Fruit fly (Drosophila melanogaster) whole organism, embryonic: ENCODE data around the gene CG14966.

ENCODE experiments used
- ATbp ChIP-seq: fragments of 200-800 bp; sonication (Bioruptor generic); optimal IDR thresholded peaks from 2 replicates; lab custom pipeline; 2017; ENCODE audit warnings: missing biosample characterization, mild to moderate bottlenecking, missing genetic modification characterization, missing genetic modification reagents
- Aef1 ChIP-seq: fragments of 200-800 bp; sonication (Bioruptor generic); IDR thresholded peaks from 3 replicates; pipeline ENCODE4 v1.3.6; 2022; ENCODE audit warnings: missing biosample characterization, missing genetic modification characterization
- CG10209 ChIP-seq: fragments of 200-800 bp; sonication (Bioruptor generic); optimal IDR thresholded peaks from 3 replicates; lab custom pipeline; 2017; ENCODE audit warnings: missing biosample characterization, mild to moderate bottlenecking, missing genetic modification characterization, missing genetic modification reagents
- CG10959 ChIP-seq: fragments of 200-800 bp; sonication (Bioruptor generic); IDR thresholded peaks from 2 replicates; pipeline ENCODE4 v1.3.6; 2022; ENCODE audit warnings: missing biosample characterization, missing genetic modification characterization
- CG12071 ChIP-seq: fragments of 200-800 bp; sonication (Bioruptor generic); optimal IDR thresholded peaks from 3 replicates; lab custom pipeline; 2018; ENCODE audit warnings: missing biosample characterization, mild to moderate bottlenecking, missing genetic modification characterization
- CG12299 ChIP-seq: fragments of 200-800 bp; sonication (Bioruptor generic); optimal IDR thresholded peaks from 2 replicates; lab custom pipeline; 2018; ENCODE audit warnings: missing biosample characterization, mild to moderate bottlenecking, missing genetic modification characterization
- CG13894 ChIP-seq: fragments of 200-800 bp; sonication (Bioruptor generic); optimal IDR thresholded peaks from 3 replicates; lab custom pipeline; 2018; ENCODE audit warnings: missing biosample characterization, mild to moderate bottlenecking, missing genetic modification characterization, moderate library complexity
- CG14014 ChIP-seq: fragments of 200-800 bp; sonication (Bioruptor generic); IDR thresholded peaks from 2 replicates; pipeline ENCODE4 v1.3.6; 2022; ENCODE audit warnings: missing biosample characterization, missing genetic modification characterization
- CG14667 ChIP-seq: fragments of 200-800 bp; sonication (Bioruptor generic); IDR thresholded peaks from 2 replicates; pipeline ENCODE4 v1.3.6; 2022; ENCODE audit warnings: missing biosample characterization, missing genetic modification characterization
- CG14965 ChIP-seq: fragments of 200-800 bp; sonication (Bioruptor generic); optimal IDR thresholded peaks from 2 replicates; lab custom pipeline; 2016; ENCODE audit warnings: missing biosample characterization, missing genetic modification characterization, borderline replicate concordance
- CG1602 ChIP-seq: fragments of 200-800 bp; sonication (Bioruptor generic); optimal IDR thresholded peaks from 3 replicates; lab custom pipeline; 2016; ENCODE audit warnings: missing biosample characterization, missing genetic modification characterization
- CG16779 ChIP-seq: fragments of 200-800 bp; sonication (Bioruptor generic); IDR thresholded peaks from 2 replicates; pipeline ENCODE4 v1.3.6; 2022; ENCODE audit warnings: missing biosample characterization, missing genetic modification characterization
- CG17829 ChIP-seq: fragments of 200-800 bp; optimal IDR thresholded peaks from 2 replicates; lab custom pipeline; 2019; ENCODE audit warnings: missing biosample characterization, mild to moderate bottlenecking, missing genetic modification characterization, moderate library complexity
- CG18262 ChIP-seq: fragments of 200-800 bp; optimal IDR thresholded peaks from 3 replicates; lab custom pipeline; 2019; ENCODE audit warnings: missing biosample characterization, mild to moderate bottlenecking, missing genetic modification characterization, moderate library complexity
- CG18476 ChIP-seq: fragments of 200-800 bp; sonication (Bioruptor generic); optimal IDR thresholded peaks from 2 replicates; lab custom pipeline; 2016; ENCODE audit warnings: missing biosample characterization, mild to moderate bottlenecking, missing genetic modification characterization
- CG18619 ChIP-seq: fragments of 200-800 bp; sonication (Bioruptor generic); optimal IDR thresholded peaks from 3 replicates; lab custom pipeline; 2017; ENCODE audit warnings: missing biosample characterization, mild to moderate bottlenecking, missing genetic modification characterization
- CG18764 ChIP-seq: fragments of 200-800 bp; sonication (Bioruptor generic); optimal IDR thresholded peaks from 3 replicates; lab custom pipeline; 2016; ENCODE audit warnings: missing biosample characterization, missing genetic modification characterization
- CG2202 ChIP-seq: fragments of 200-800 bp; sonication (Bioruptor generic); optimal IDR thresholded peaks from 2 replicates; lab custom pipeline; 2018; ENCODE audit warnings: missing biosample characterization, mild to moderate bottlenecking, missing genetic modification characterization
- CG31441 ChIP-seq: fragments of 200-800 bp; sonication (Bioruptor generic); IDR thresholded peaks from 2 replicates; pipeline ENCODE4 v1.3.6; 2022; ENCODE audit warnings: missing biosample characterization, missing genetic modification characterization
- CG32532 ChIP-seq: fragments of 200-800 bp; sonication (Bioruptor generic); IDR thresholded peaks from 2 replicates; pipeline ENCODE4 v1.3.6; 2022; ENCODE audit warnings: missing biosample characterization, missing genetic modification characterization
- CG33213 ChIP-seq: fragments of 200-800 bp; sonication (Bioruptor generic); optimal IDR thresholded peaks from 3 replicates; lab custom pipeline; 2016; ENCODE audit warnings: missing biosample characterization, missing genetic modification characterization
- CG4707 ChIP-seq: fragments of 200-800 bp; sonication (Bioruptor generic); optimal IDR thresholded peaks from 2 replicates; lab custom pipeline; 2018; ENCODE audit warnings: missing biosample characterization, mild to moderate bottlenecking, missing genetic modification characterization, moderate library complexity
- CG7271 ChIP-seq: fragments of 200-800 bp; sonication (Bioruptor generic); optimal IDR thresholded peaks from 2 replicates; lab custom pipeline; 2018; ENCODE audit warnings: missing biosample characterization, mild to moderate bottlenecking, missing genetic modification characterization, moderate library complexity
- CG7963 ChIP-seq: fragments of 200-800 bp; sonication (Bioruptor generic); IDR thresholded peaks from 3 replicates; pipeline ENCODE4 v1.3.6; 2022; ENCODE audit warnings: missing biosample characterization, missing genetic modification characterization; ENCODE audit not compliant: partially characterized antibody
- CG8388 ChIP-seq: fragments of 200-800 bp; sonication (Bioruptor generic); optimal IDR thresholded peaks from 2 replicates; lab custom pipeline; 2019; ENCODE audit warnings: missing biosample characterization, mild to moderate bottlenecking, missing genetic modification characterization, moderate library complexity
- CG8924 ChIP-seq: fragments of 200-800 bp; optimal IDR thresholded peaks from 3 replicates; lab custom pipeline; 2019; ENCODE audit warnings: missing biosample characterization, mild to moderate bottlenecking, missing genetic modification characterization, moderate library complexity
- Chrac-16 ChIP-seq: fragments of 200-800 bp; sonication (Bioruptor generic); optimal IDR thresholded peaks from 3 replicates; lab custom pipeline; 2016; ENCODE audit warnings: missing biosample characterization, missing genetic modification characterization
- CkIIα-i1 ChIP-seq: fragments of 200-800 bp; sonication (Bioruptor generic); IDR thresholded peaks from 2 replicates; pipeline ENCODE4 v1.3.6; 2022; ENCODE audit warnings: missing biosample characterization, missing genetic modification characterization
- Dll ChIP-seq: fragments of 200-800 bp; sonication (Bioruptor generic); IDR thresholded peaks from 4 replicates; pipeline ENCODE4 v1.3.6; 2022; ENCODE audit warnings: missing biosample characterization, missing genetic modification characterization; ENCODE audit not compliant: partially characterized antibody
- HHEX ChIP-seq: fragments of 200-800 bp; sonication (Bioruptor generic); optimal IDR thresholded peaks from 3 replicates; lab custom pipeline; 2017; ENCODE audit warnings: missing biosample characterization, mild to moderate bottlenecking, missing genetic modification characterization, missing genetic modification reagents
- HLH3B ChIP-seq: fragments of 200-800 bp; sonication (Bioruptor generic); IDR thresholded peaks from 2 replicates; pipeline ENCODE4 v1.3.6; 2022; ENCODE audit warnings: missing biosample characterization, missing genetic modification characterization
- Hr51 ChIP-seq, 2 experiments: fragments of 200-800 bp; sonication (Bioruptor generic); optimal IDR thresholded peaks; 2 replicates in 1 of 2; 3 replicates in 1 of 2; lab custom pipeline; 2016 to 2018; ENCODE audit warnings: missing biosample characterization in 2 of 2, missing genetic modification characterization in 2 of 2, mild to moderate bottlenecking in 1 of 2, moderate library complexity in 1 of 2
- Lhr ChIP-seq: fragments of 200-800 bp; sonication (Bioruptor generic); optimal IDR thresholded peaks from 3 replicates; lab custom pipeline; 2017; ENCODE audit warnings: mild to moderate bottlenecking, missing biosample characterization, missing genetic modification reagents, missing genetic modification characterization
- MBD-R2 ChIP-seq: fragments of 200-800 bp; sonication (Bioruptor generic); IDR thresholded peaks from 2 replicates; pipeline ENCODE4 v1.3.6; 2022; ENCODE audit warnings: missing biosample characterization, missing genetic modification characterization
- Med ChIP-seq: fragments of 200-800 bp; sonication (Bioruptor generic); peaks from one replicate; lab custom pipeline; 2016; ENCODE audit warnings: missing biosample characterization, missing genetic modification characterization, mild to moderate bottlenecking, inconsistent platforms, moderate library complexity
- Rfx ChIP-seq: fragments of 200-800 bp; sonication (Bioruptor generic); IDR thresholded peaks from 2 replicates; pipeline ENCODE4 v1.3.6; 2022; ENCODE audit warnings: missing biosample characterization, missing genetic modification characterization
- Side ChIP-seq: fragments of 200-800 bp; sonication (Bioruptor generic); optimal IDR thresholded peaks from 2 replicates; lab custom pipeline; 2016; ENCODE audit warnings: missing biosample characterization, missing genetic modification characterization
- Xrp1 ChIP-seq: fragments of 200-800 bp; sonication (Bioruptor generic); IDR thresholded peaks from 2 replicates; pipeline ENCODE4 v1.3.6; 2022; ENCODE audit warnings: missing biosample characterization, missing genetic modification characterization
- chif ChIP-seq, 2 experiments: fragments of 200-800 bp; sonication (Bioruptor generic); optimal IDR thresholded peaks; 3 replicates each; lab custom pipeline; 2016; ENCODE audit warnings: missing biosample characterization in 2 of 2, missing genetic modification characterization in 2 of 2
- crc ChIP-seq: fragments of 200-800 bp; sonication (Bioruptor generic); optimal IDR thresholded peaks from 2 replicates; lab custom pipeline; 2016; ENCODE audit warnings: missing biosample characterization, missing genetic modification characterization
- crol ChIP-seq: fragments of 200-800 bp; sonication (Bioruptor generic); IDR thresholded peaks from 2 replicates; pipeline ENCODE4 v1.3.6; 2022; ENCODE audit warnings: missing biosample characterization, missing genetic modification characterization
- disco-r ChIP-seq: fragments of 200-800 bp; sonication (Bioruptor generic); optimal IDR thresholded peaks from 2 replicates; lab custom pipeline; 2016; ENCODE audit warnings: missing biosample characterization, missing genetic modification characterization
- en ChIP-seq: fragments of 200-800 bp; sonication (Bioruptor generic); optimal IDR thresholded peaks from 2 replicates; lab custom pipeline; 2016; ENCODE audit warnings: missing biosample characterization, missing genetic modification characterization
- gsb ChIP-seq: fragments of 200-800 bp; sonication (Bioruptor generic); IDR thresholded peaks from 2 replicates; pipeline ENCODE4 v1.3.6; 2022; ENCODE audit warnings: missing biosample characterization, missing genetic modification characterization
- pfk ChIP-seq: fragments of 200-800 bp; sonication (Bioruptor generic); optimal IDR thresholded peaks from 2 replicates; lab custom pipeline; 2018; ENCODE audit warnings: missing biosample characterization, mild to moderate bottlenecking, missing genetic modification characterization, moderate library complexity
- pita ChIP-seq: fragments of 200-800 bp; sonication (Bioruptor generic); optimal IDR thresholded peaks from 2 replicates; lab custom pipeline; 2017; ENCODE audit warnings: missing biosample characterization, mild to moderate bottlenecking, missing genetic modification characterization
- slp2 ChIP-seq: fragments of 200-800 bp; sonication (Bioruptor generic); optimal IDR thresholded peaks from 2 replicates; lab custom pipeline; 2016; ENCODE audit warnings: missing biosample characterization, missing genetic modification characterization
- sna ChIP-seq: fragments of 200-800 bp; sonication (Bioruptor generic); IDR thresholded peaks from 2 replicates; pipeline ENCODE4 v1.3.6; 2022; ENCODE audit warnings: missing biosample characterization, missing genetic modification characterization; ENCODE audit not compliant: partially characterized antibody
- sr ChIP-seq: fragments of 200-800 bp; sonication (Bioruptor generic); IDR thresholded peaks from 3 replicates; pipeline ENCODE4 v1.3.6; 2022; ENCODE audit warnings: missing biosample characterization, missing genetic modification characterization
- ssp ChIP-seq: fragments of 200-800 bp; sonication (Bioruptor generic); IDR thresholded peaks from 2 replicates; pipeline ENCODE4 v1.3.6; 2022; ENCODE audit warnings: missing biosample characterization, missing genetic modification characterization
- sug ChIP-seq: fragments of 200-800 bp; optimal IDR thresholded peaks from 2 replicates; lab custom pipeline; 2019; ENCODE audit warnings: missing biosample characterization, mild to moderate bottlenecking, missing genetic modification characterization, moderate library complexity

CG14966 gene

DNA sequence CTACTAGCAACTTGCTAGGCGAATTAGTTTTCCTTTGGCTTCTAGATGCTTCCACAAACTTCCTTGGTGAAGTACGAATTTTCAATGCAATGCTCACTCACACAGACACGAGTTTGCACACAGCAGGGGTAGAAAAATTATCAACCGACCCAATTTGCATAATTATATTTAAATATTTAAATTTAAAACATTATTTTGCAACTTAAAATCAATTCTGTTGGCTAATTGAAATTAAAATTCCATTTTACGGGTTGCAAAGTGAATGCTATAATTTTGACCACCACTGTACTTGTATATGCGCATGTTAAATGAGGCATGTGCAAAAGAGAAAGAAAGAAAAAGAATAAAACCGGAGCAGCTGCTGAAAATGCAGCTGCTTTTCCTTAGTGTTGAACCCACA is 3.4 kb downstream of the CG14966 start (continued):
- peak; percentile 79 for TF ChIP-seq ssp (GFP tag; lab: Robert Waterston, UW)
- TF ChIP-seq CG7271 (tag; lab: Kevin White, UChicago), result peak; percentile 92
- TF ChIP-seq crol (GFP tag; lab: Robert Waterston, UW), result peak; percentile 53
- peak; percentile 54; the same call in 1 of the 3 replicates for TF ChIP-seq sr
- TF ChIP-seq CG18476 (GFP tag; lab: Kevin White, UChicago), result peak; percentile 86
- TF ChIP-seq CG18619, result peak; percentile 90
- peak; percentile 75 for TF ChIP-seq sug (tag; lab: Kevin White, UChicago)
- peak; percentile 84; the same call in 1 of the 2 replicates for TF ChIP-seq CG16779 (GFP tag; lab: Robert Waterston, UW)
- no peak for TF ChIP-seq crc (GFP tag; lab: Kevin White, UChicago)
- TF ChIP-seq CG10959 (GFP tag; lab: Robert Waterston, UW), result peak; percentile 93
- peak; percentile 78 for TF ChIP-seq Lhr (GFP tag; lab: Kevin White, UChicago)
- no peak for TF ChIP-seq CG14965 (GFP tag; lab: Kevin White, UChicago)
- TF ChIP-seq pita, result no peak
- peak; percentile 28 for TF ChIP-seq disco-r
- peak; percentile 95 for TF ChIP-seq CG8388
- peak; percentile 93 for TF ChIP-seq gsb (GFP tag; lab: Robert Waterston, UW)
- peak; percentile 87 for TF ChIP-seq CG2202 (tag; lab: Kevin White, UChicago)
- TF ChIP-seq CG17829 (tag; lab: Kevin White, UChicago), result peak; percentile 95
- TF ChIP-seq CG4707 (GFP tag; lab: Kevin White, UChicago), result peak; percentile 87
- TF ChIP-seq Med (GFP tag; lab: Kevin White, UChicago), result peak; percentile 91
- TF ChIP-seq CG7963 (GFP tag; lab: Robert Waterston, UW), result no peak
- peak; percentile 92 for TF ChIP-seq Rfx
- TF ChIP-seq Hr51 (GFP tag; optimal IDR thresholded peaks at IDR 0.05; lab: Kevin White, UChicago), result peak; percentile 72 to 95
- peak; percentile 50 for TF ChIP-seq slp2 (GFP tag; lab: Kevin White, UChicago)
- peak; percentile 76 for TF ChIP-seq MBD-R2 (GFP tag; lab: Robert Waterston, UW)
- peak; percentile 47 to 57 for TF ChIP-seq chif (GFP tag; optimal IDR thresholded peaks at IDR 0.05; lab: Kevin White, UChicago)
- TF ChIP-seq CG18262 (tag; lab: Kevin White, UChicago), result peak; percentile 95
- peak; percentile 24 for TF ChIP-seq en
- peak; percentile 93 for TF ChIP-seq ATbp (GFP tag; lab: Kevin White, UChicago)
- peak; percentile 89 for TF ChIP-seq CG13894 (tag; lab: Kevin White, UChicago)
- peak; percentile 93 for TF ChIP-seq Aef1 (GFP tag; lab: Robert Waterston, UW)
- TF ChIP-seq Chrac-16, result peak; percentile 87
- TF ChIP-seq Dll (GFP tag; lab: Robert Waterston, UW), result no peak
- TF ChIP-seq CG31441 (GFP tag; lab: Robert Waterston, UW), result peak; percentile 96
- peak; percentile 93 for TF ChIP-seq CG12299 (tag; lab: Kevin White, UChicago)
- TF ChIP-seq CG14014 (GFP tag; lab: Robert Waterston, UW), result peak; percentile 94
- peak; percentile 95 for TF ChIP-seq CG8924 (tag; lab: Kevin White, UChicago)
- peak; percentile 95 for TF ChIP-seq HLH3B (GFP tag; lab: Robert Waterston, UW)
- TF ChIP-seq CG12071 (GFP tag; lab: Kevin White, UChicago), result peak; percentile 91
- peak; percentile 2 for TF ChIP-seq pfk
- TF ChIP-seq CG32532 (GFP tag; lab: Robert Waterston, UW), result peak; percentile 94
- peak; percentile 86 for TF ChIP-seq CG1602
- TF ChIP-seq CG14667 (GFP tag; lab: Robert Waterston, UW), result peak; percentile 90
- no peak for TF ChIP-seq sna (GFP tag; lab: Robert Waterston, UW)
- peak; percentile 41 for TF ChIP-seq Side (GFP tag; lab: Kevin White, UChicago)
- TF ChIP-seq CG10209 (GFP tag; lab: Kevin White, UChicago), result peak; percentile 92
- peak; percentile 85 for TF ChIP-seq CG18764 (GFP tag; lab: Kevin White, UChicago)
- TF ChIP-seq CkIIα-i1 (GFP tag; lab: Robert Waterston, UW), result 0 out of 2 replicates have a peak, but pooled peaks have one; percentile 15
- peak; percentile 94 for TF ChIP-seq HHEX
- peak; percentile 97 for TF ChIP-seq Xrp1 (GFP tag; lab: Robert Waterston, UW)
- TF ChIP-seq CG33213 (GFP tag; lab: Kevin White, UChicago), result peak; percentile 57
